Fruit fly (Drosophila melanogaster) whole organism, pupa: Measurements from ENCODE around the gene sowi.

ENCODE experiments used
- Ets98B ChIP-seq: fragments of 200-800 bp; sonication (Bioruptor generic); IDR thresholded peaks from 2 replicates; pipeline ENCODE4 v1.3.6; 2022; ENCODE audit warnings: missing biosample characterization, missing genetic modification characterization
- gl ChIP-seq: fragments of 200-800 bp; sonication (Bioruptor generic); optimal IDR thresholded peaks from 2 replicates; lab custom pipeline; 2018; ENCODE audit warnings: missing biosample characterization, mild to moderate bottlenecking, missing genetic modification characterization

dm6 chr3R:6593068-6593567 lies 34.6 kb downstream of the sowi start, which contains the start of gene dpr11:
- TF ChIP-seq Ets98B (GFP tag; lab: Robert Waterston, UW) (no peak), gl (tag; lab: Kevin White, UChicago) (no peak)
